Worm (Caenorhabditis elegans) whole organism, mixed stage, embryonic: Measurements from ENCODE around the gene C03A3.1.

Experiments
- M03D4.4 ChIP-seq: sonication (generic microtip); optimal IDR thresholded peaks from 2 replicates; lab custom pipeline; 2017; ENCODE audit warnings: mild to moderate bottlenecking, missing genetic modification characterization, missing compliant biosample characterization
- bed-3 ChIP-seq: fragments of 200-800 bp; sonication (Bioruptor generic); optimal IDR thresholded peaks from 3 replicates; lab custom pipeline; 2018; ENCODE audit warnings: mild to moderate bottlenecking, missing genetic modification characterization, moderate library complexity, missing compliant biosample characterization
- blmp-1 ChIP-seq: fragments of 150-350 bp; optimal IDR thresholded peaks from 2 replicates; lab custom pipeline; 2014; ENCODE audit warnings: missing biosample characterization, missing genetic modification characterization
- ceh-39 ChIP-seq: fragments of 150-350 bp; optimal IDR thresholded peaks from 2 replicates; lab custom pipeline; 2014; ENCODE audit warnings: missing biosample characterization, missing genetic modification characterization
- ceh-43 ChIP-seq: fragments of 200-800 bp; sonication (Bioruptor generic); optimal IDR thresholded peaks from 2 replicates; lab custom pipeline; 2018; ENCODE audit warnings: mild to moderate bottlenecking, missing genetic modification characterization, moderate library complexity, missing compliant biosample characterization
- ceh-83 ChIP-seq: fragments of 200-800 bp; sonication (Bioruptor generic); optimal IDR thresholded peaks from 2 replicates; lab custom pipeline; 2018; ENCODE audit warnings: mild to moderate bottlenecking, missing genetic modification characterization, missing compliant biosample characterization
- ces-1 ChIP-seq: fragments of 150-350 bp; optimal IDR thresholded peaks from 2 replicates; lab custom pipeline; 2014; ENCODE audit warnings: missing biosample characterization, missing genetic modification reagents, missing genetic modification characterization
- cnd-1 ChIP-seq: fragments of 200-800 bp; sonication (Bioruptor generic); optimal IDR thresholded peaks from 2 replicates; lab custom pipeline; 2018; ENCODE audit warnings: mild to moderate bottlenecking, missing genetic modification characterization, missing compliant biosample characterization
- drap-1 ChIP-seq: fragments of 200-800 bp; sonication (Bioruptor generic); optimal IDR thresholded peaks from 3 replicates; lab custom pipeline; 2018; ENCODE audit warnings: mild to moderate bottlenecking, missing genetic modification characterization, missing compliant biosample characterization
- elt-1 ChIP-seq: sonication (generic microtip); optimal IDR thresholded peaks from 2 replicates; lab custom pipeline; 2017; ENCODE audit warnings: missing genetic modification characterization, mild to moderate bottlenecking, missing compliant biosample characterization, antibody characterized with exemption, moderate library complexity, borderline replicate concordance; ENCODE audit not compliant: insufficient read depth
- elt-3 ChIP-seq: fragments of 150-350 bp; optimal IDR thresholded peaks from 2 replicates; lab custom pipeline; 2014; ENCODE audit warnings: missing biosample characterization, missing genetic modification characterization
- ham-2 ChIP-seq: fragments of 200-800 bp; sonication (Bioruptor generic); optimal IDR thresholded peaks from 2 replicates; lab custom pipeline; 2018; ENCODE audit warnings: mild to moderate bottlenecking, missing genetic modification characterization, missing compliant biosample characterization
- hlh-1 ChIP-seq: fragments of 150-350 bp; optimal IDR thresholded peaks from 2 replicates; lab custom pipeline; 2014; ENCODE audit warnings: missing biosample characterization, missing genetic modification reagents, missing genetic modification characterization
- lin-32 ChIP-seq: fragments of 200-800 bp; sonication (Bioruptor generic); optimal IDR thresholded peaks from 2 replicates; lab custom pipeline; 2018; ENCODE audit warnings: mild to moderate bottlenecking, missing genetic modification characterization, missing compliant biosample characterization
- lsy-2 ChIP-seq: fragments of 150-350 bp; optimal IDR thresholded peaks from 2 replicates; lab custom pipeline; 2014; ENCODE audit warnings: missing biosample characterization, missing genetic modification characterization
- mab-5 ChIP-seq: fragments of 150-350 bp; optimal IDR thresholded peaks from 2 replicates; lab custom pipeline; 2014; ENCODE audit warnings: missing biosample characterization, missing genetic modification characterization
- mep-1 ChIP-seq: fragments of 150-350 bp; optimal IDR thresholded peaks from 2 replicates; lab custom pipeline; 2017; ENCODE audit warnings: missing biosample characterization, missing genetic modification reagents, missing genetic modification characterization, inconsistent platforms
- mls-2 ChIP-seq: sonication (generic microtip); optimal IDR thresholded peaks from 2 replicates; lab custom pipeline; 2016; ENCODE audit warnings: mild to moderate bottlenecking, missing genetic modification characterization, moderate library complexity, missing compliant biosample characterization
- nhr-12 ChIP-seq: fragments of 150-350 bp; optimal IDR thresholded peaks from 2 replicates; lab custom pipeline; 2014; ENCODE audit warnings: missing biosample characterization, missing genetic modification characterization
- nhr-2 ChIP-seq: fragments of 150-350 bp; optimal IDR thresholded peaks from 2 replicates; lab custom pipeline; 2014; ENCODE audit warnings: missing biosample characterization, missing genetic modification characterization
- nhr-237 ChIP-seq: fragments of 150-350 bp; optimal IDR thresholded peaks from 2 replicates; lab custom pipeline; 2014; ENCODE audit warnings: missing biosample characterization, missing genetic modification characterization
- nhr-76 ChIP-seq: sonication (generic microtip); optimal IDR thresholded peaks from 2 replicates; lab custom pipeline; 2017; ENCODE audit warnings: missing biosample characterization, missing genetic modification characterization
- pha-4 ChIP-seq: fragments of 150-350 bp; optimal IDR thresholded peaks from 2 replicates; lab custom pipeline; 2018; ENCODE audit warnings: missing biosample characterization, missing genetic modification reagents, missing genetic modification characterization
- snpc-4 ChIP-seq: fragments of 150-350 bp; optimal IDR thresholded peaks from 2 replicates; lab custom pipeline; 2014; ENCODE audit warnings: missing biosample characterization, missing genetic modification characterization
- sptf-1 ChIP-seq: sonication (generic microtip); optimal IDR thresholded peaks from 2 replicates; lab custom pipeline; 2017; ENCODE audit warnings: mild to moderate bottlenecking, missing genetic modification characterization, moderate library complexity, missing compliant biosample characterization
- unc-120 ChIP-seq: sonication (generic microtip); optimal IDR thresholded peaks from 2 replicates; lab custom pipeline; 2017; ENCODE audit warnings: missing genetic modification characterization, missing compliant biosample characterization; ENCODE audit not compliant: poor library complexity, severe bottlenecking
- unc-39 ChIP-seq: fragments of 150-350 bp; optimal IDR thresholded peaks from 2 replicates; lab custom pipeline; 2014; ENCODE audit warnings: missing biosample characterization, missing genetic modification characterization
- unc-62 ChIP-seq: fragments of 150-350 bp; optimal IDR thresholded peaks from 2 replicates; lab custom pipeline; 2014; ENCODE audit warnings: missing biosample characterization, missing genetic modification reagents, missing genetic modification characterization
- zip-8 ChIP-seq: fragments of 150-350 bp; optimal IDR thresholded peaks from 2 replicates; lab custom pipeline; 2014; ENCODE audit warnings: missing biosample characterization, missing genetic modification characterization

C03A3.1 gene

ce11 chrX:11270882-11271281 lies 13.7 kb downstream of the C03A3.1 start, which contains the start of gene ifa-1:
ifa-1 (plus strand) TSS chrX:11271182.
- no peak for TF ChIP-seq nhr-12
- no peak for TF ChIP-seq sptf-1 (tag; lab: Kevin White, UChicago)
- TF ChIP-seq elt-3 = no peak
- no peak for TF ChIP-seq ceh-43 (GFP tag; lab: Kevin White, UChicago)
- TF ChIP-seq mls-2 (tag; lab: Kevin White, UChicago) = no peak
- TF ChIP-seq ceh-39 (tag; lab: Kevin White, UChicago) = no peak
- TF ChIP-seq zip-8 (tag; lab: Kevin White, UChicago) = no peak
- TF ChIP-seq snpc-4 = no peak
- TF ChIP-seq pha-4 (tag; lab: Kevin White, UChicago) = no peak
- TF ChIP-seq unc-62 (GFP tag; lab: Kevin White, UChicago) = no peak
- no peak for TF ChIP-seq lsy-2 (tag; lab: Kevin White, UChicago)
- no peak for TF ChIP-seq drap-1 (GFP tag; lab: Kevin White, UChicago)
- TF ChIP-seq elt-1 (tag; lab: Kevin White, UChicago) = no peak
- TF ChIP-seq nhr-76 = no peak
- TF ChIP-seq unc-39 (tag; lab: Kevin White, UChicago) = no peak
- TF ChIP-seq hlh-1 (tag; lab: Kevin White, UChicago) = no peak
- no peak for TF ChIP-seq cnd-1 (tag; lab: Kevin White, UChicago)
- TF ChIP-seq bed-3 (GFP tag; lab: Kevin White, UChicago) = no peak
- TF ChIP-seq ceh-83 (GFP tag; lab: Kevin White, UChicago) = no peak
- TF ChIP-seq, all 35 proteins: peak for 0

DNA sequence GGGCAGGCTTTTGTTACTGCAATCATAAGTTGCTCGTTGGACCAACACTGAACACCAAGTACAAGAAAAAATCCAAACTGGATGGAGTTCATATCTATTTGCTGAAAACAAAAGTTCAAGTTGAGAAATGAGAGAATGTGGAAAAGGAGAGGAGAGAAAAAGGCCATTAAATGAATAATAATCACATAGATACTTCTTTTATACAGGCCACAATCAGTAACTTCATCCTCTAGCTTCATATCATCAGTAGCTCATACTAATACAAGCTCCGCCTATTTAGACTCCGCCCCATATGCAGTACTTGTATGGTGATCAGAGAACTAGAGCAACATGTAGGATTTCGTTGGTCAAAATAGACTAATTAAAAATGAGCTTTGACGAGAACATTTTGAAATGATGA lies 22.1 kb downstream of the C03A3.1 start, which contains the start of gene F38B2.2:
Gene F38B2.2 (minus strand): TSS at position 101 of the 400 bp plus-strand sequence.
- no peak for TF ChIP-seq nhr-2
- no peak for TF ChIP-seq zip-8 (tag; lab: Kevin White, UChicago)
- TF ChIP-seq nhr-12 = no peak
- no peak for TF ChIP-seq unc-120 (tag; lab: Kevin White, UChicago)
- no peak for TF ChIP-seq ceh-43 (GFP tag; lab: Kevin White, UChicago)
- no peak for TF ChIP-seq lsy-2 (tag; lab: Kevin White, UChicago)

DNA sequence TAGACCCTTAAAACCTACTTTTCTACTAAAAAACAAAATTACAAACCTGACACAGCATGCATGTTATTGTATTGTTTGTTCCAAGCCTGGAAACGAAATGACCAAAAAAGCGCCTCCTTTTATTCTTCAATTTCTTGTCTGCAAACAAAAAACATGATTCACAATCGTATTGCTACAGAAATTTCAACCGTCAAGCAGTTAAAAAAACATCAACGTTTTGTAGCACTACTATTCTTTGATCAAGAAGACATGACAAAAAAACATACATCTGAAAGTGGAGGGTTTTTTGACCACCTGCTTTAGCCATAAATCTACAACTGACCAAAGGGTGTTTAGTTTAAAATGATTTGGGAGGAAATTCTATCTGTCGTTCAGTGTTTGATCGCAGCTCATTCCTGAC lies 24.0 kb downstream of the C03A3.1 start, which contains the start of gene F38B2.6:
Gene F38B2.6 (minus strand): TSS at position 101 of the 400 bp plus-strand sequence.
- TF ChIP-seq mab-5 (tag; lab: Kevin White, UChicago) = no peak
- no peak for TF ChIP-seq nhr-2
- no peak for TF ChIP-seq drap-1 (GFP tag; lab: Kevin White, UChicago)
- TF ChIP-seq mep-1 (tag; lab: Kevin White, UChicago) = no peak
- no peak for TF ChIP-seq cnd-1 (tag; lab: Kevin White, UChicago)
- TF ChIP-seq snpc-4 = no peak
- TF ChIP-seq ceh-83 (GFP tag; lab: Kevin White, UChicago) = no peak
- TF ChIP-seq lin-32 (GFP tag; lab: Kevin White, UChicago) = no peak
- TF ChIP-seq unc-39 (tag; lab: Kevin White, UChicago) = no peak
- TF ChIP-seq M03D4.4 (tag; lab: Kevin White, UChicago) = no peak
- no peak for TF ChIP-seq ham-2 (GFP tag; lab: Kevin White, UChicago)
- TF ChIP-seq unc-120 (tag; lab: Kevin White, UChicago) = no peak
- no peak for TF ChIP-seq unc-62 (GFP tag; lab: Kevin White, UChicago)
- TF ChIP-seq sptf-1 (tag; lab: Kevin White, UChicago) = no peak
- no peak for TF ChIP-seq elt-1 (tag; lab: Kevin White, UChicago)
- TF ChIP-seq blmp-1 (tag; lab: Kevin White, UChicago) = no peak
- no peak for TF ChIP-seq pha-4 (tag; lab: Kevin White, UChicago)
- no peak for TF ChIP-seq ces-1 (GFP tag; lab: Kevin White, UChicago)

ce11 chrX:11286246-11286645 lies 29.1 kb downstream of the C03A3.1 start, which contains the start of gene F38B2.3:
F38B2.3 (minus strand) TSS chrX:11286346.
- TF ChIP-seq ceh-39 (tag; lab: Kevin White, UChicago) (no peak), cnd-1 (tag; lab: Kevin White, UChicago) (no peak), sptf-1 (tag; lab: Kevin White, UChicago) (no peak), bed-3 (GFP tag; lab: Kevin White, UChicago) (no peak), drap-1 (GFP tag; lab: Kevin White, UChicago) (no peak), pha-4 (tag; lab: Kevin White, UChicago) (no peak), ceh-83 (GFP tag; lab: Kevin White, UChicago) (no peak)

ce11 chrX:11287617-11288016 lies 30.5 kb downstream of the C03A3.1 start, which contains the start of gene F38B2.4:
F38B2.4 (minus strand) TSS chrX:11287717.
- TF ChIP-seq nhr-237 (tag; lab: Kevin White, UChicago) = no peak
- TF ChIP-seq nhr-2 = no peak
- TF ChIP-seq lin-32 (GFP tag; lab: Kevin White, UChicago) = no peak
- TF ChIP-seq sptf-1 (tag; lab: Kevin White, UChicago) = no peak
- no peak for TF ChIP-seq drap-1 (GFP tag; lab: Kevin White, UChicago)
- TF ChIP-seq pha-4 (tag; lab: Kevin White, UChicago) = no peak
- TF ChIP-seq nhr-76 = no peak
- no peak for TF ChIP-seq ceh-43 (GFP tag; lab: Kevin White, UChicago)
- no peak for TF ChIP-seq bed-3 (GFP tag; lab: Kevin White, UChicago)
- no peak for TF ChIP-seq elt-3
